Worm (Caenorhabditis elegans) whole organism, L2 larva: ENCODE data around the gene fbxc-7.

ENCODE experiments used
- R02D3.7 ChIP-seq: fragments of 150-350 bp; optimal IDR thresholded peaks from 2 replicates; lab custom pipeline; 2014; ENCODE audit warnings: missing biosample characterization, missing genetic modification characterization
- Y55F3AM.14 ChIP-seq: fragments of 200-800 bp; sonication (Bioruptor generic); optimal IDR thresholded peaks from 2 replicates; lab custom pipeline; 2018; ENCODE audit warnings: mild to moderate bottlenecking, missing genetic modification characterization, missing compliant biosample characterization
- alr-1 ChIP-seq: fragments of 150-350 bp; optimal IDR thresholded peaks from 2 replicates; lab custom pipeline; 2014; ENCODE audit warnings: missing biosample characterization, missing genetic modification characterization
- dmd-4 ChIP-seq: sonication (generic microtip); optimal IDR thresholded peaks from 2 replicates; lab custom pipeline; 2017; ENCODE audit warnings: missing biosample characterization, missing genetic modification characterization
- egl-27 ChIP-seq: sonication (generic microtip); optimal IDR thresholded peaks from 3 replicates; lab custom pipeline; 2017; ENCODE audit warnings: missing biosample characterization, missing genetic modification reagents, missing genetic modification characterization
- fos-1 ChIP-seq: fragments of 150-350 bp; optimal IDR thresholded peaks from 2 replicates; lab custom pipeline; 2014; ENCODE audit warnings: missing biosample characterization, missing genetic modification characterization
- gmeb-1 ChIP-seq: fragments of 150-350 bp; optimal IDR thresholded peaks from 2 replicates; lab custom pipeline; 2014; ENCODE audit warnings: missing biosample characterization, missing genetic modification characterization
- nhr-12 ChIP-seq: fragments of 150-350 bp; optimal IDR thresholded peaks from 2 replicates; lab custom pipeline; 2014; ENCODE audit warnings: missing biosample characterization, missing genetic modification characterization
- nhr-129 ChIP-seq: fragments of 150-350 bp; optimal IDR thresholded peaks from 2 replicates; lab custom pipeline; 2014; ENCODE audit warnings: missing biosample characterization, missing genetic modification characterization
- nhr-23 ChIP-seq: fragments of 150-350 bp; optimal IDR thresholded peaks from 2 replicates; lab custom pipeline; 2014; ENCODE audit warnings: missing biosample characterization, missing genetic modification reagents, missing genetic modification characterization
- nhr-237 ChIP-seq: fragments of 150-350 bp; optimal IDR thresholded peaks from 2 replicates; lab custom pipeline; 2014; ENCODE audit warnings: missing biosample characterization, missing genetic modification characterization
- sma-9 ChIP-seq, 2 experiments: fragments of 150-350 bp in 1 of 2; sonication (generic microtip) in 1 of 2; optimal IDR thresholded peaks; 2 replicates each; lab custom pipeline; 2014 to 2016; ENCODE audit warnings: missing genetic modification characterization in 2 of 2, mild to moderate bottlenecking in 1 of 2, missing biosample characterization in 1 of 2, missing compliant biosample characterization in 1 of 2, missing genetic modification reagents in 1 of 2, moderate library complexity in 1 of 2
- unc-55 ChIP-seq: fragments of 150-350 bp; sonication (generic microtip); optimal IDR thresholded peaks from 3 replicates; lab custom pipeline; 2014; ENCODE audit warnings: missing biosample characterization, missing genetic modification reagents, missing genetic modification characterization

DNA sequence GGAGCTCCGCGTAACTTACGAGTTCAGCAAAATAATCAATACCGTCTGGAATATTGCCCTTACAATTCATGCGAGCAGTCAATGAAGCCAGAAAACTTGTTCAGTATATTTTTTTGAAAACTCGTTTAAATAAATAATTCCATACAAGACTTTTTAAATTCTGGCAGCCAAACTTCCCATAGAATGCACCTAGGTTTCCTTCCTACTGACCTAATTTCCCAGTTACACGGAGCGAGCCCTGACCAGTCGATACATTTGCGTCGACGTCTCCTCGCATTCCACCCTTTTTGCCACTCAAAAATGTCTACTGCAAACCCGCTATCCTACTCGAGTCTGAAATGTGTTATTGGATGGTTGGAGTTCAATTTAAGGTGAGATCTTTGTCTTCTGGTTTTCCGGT, 37.4 kb upstream of the fbxc-7 start, which contains the start of gene fbxc-30:
- no peak for TF ChIP-seq nhr-12 (tag; lab: Kevin White, UChicago)
- no peak for TF ChIP-seq nhr-129 (tag; lab: Kevin White, UChicago)
- TF ChIP-seq unc-55 = no peak
- TF ChIP-seq Y55F3AM.14 (GFP tag; lab: Kevin White, UChicago) = no peak
- no peak for TF ChIP-seq dmd-4 (tag; lab: Kevin White, UChicago)
- no peak for TF ChIP-seq gmeb-1 (tag; lab: Kevin White, UChicago)
- TF ChIP-seq egl-27 (tag; lab: Kevin White, UChicago) = no peak
- no peak for TF ChIP-seq sma-9 (GFP tag; optimal IDR thresholded peaks at IDR 0.05; lab: Kevin White, UChicago)
- TF ChIP-seq sma-9 (tag; optimal IDR thresholded peaks at IDR 0.05; lab: Kevin White, UChicago) = no peak
- no peak for TF ChIP-seq nhr-237 (tag; lab: Kevin White, UChicago)
- no peak for TF ChIP-seq fos-1 (tag; lab: Kevin White, UChicago)
- no peak for TF ChIP-seq nhr-23 (tag; lab: Kevin White, UChicago)
- TF ChIP-seq alr-1 = no peak
- no peak for TF ChIP-seq R02D3.7 (tag; lab: Kevin White, UChicago)
